Fruit fly (Drosophila melanogaster) whole organism, adult: ENCODE data around the gene CG13083.
A peak's percentile ranks its signal among the peaks of the same experiment; 100 is the strongest.

Experiments used
- CG11617 ChIP-seq: fragments of 200-800 bp; sonication (Bioruptor generic); optimal IDR thresholded peaks from 2 replicates; lab custom pipeline; 2017; ENCODE audit warnings: mild to moderate bottlenecking, missing biosample characterization, missing genetic modification reagents, missing genetic modification characterization
- CG12768 ChIP-seq: fragments of 200-800 bp; sonication (Bioruptor generic); optimal IDR thresholded peaks from 2 replicates; lab custom pipeline; 2017; ENCODE audit warnings: missing biosample characterization, missing genetic modification characterization, mild to moderate bottlenecking, moderate library complexity, missing genetic modification reagents
- CG14711 ChIP-seq: fragments of 200-800 bp; sonication (Bioruptor generic); optimal IDR thresholded peaks from 2 replicates; lab custom pipeline; 2018; ENCODE audit warnings: missing biosample characterization, mild to moderate bottlenecking, missing genetic modification characterization, moderate library complexity
- CG5204 ChIP-seq: fragments of 200-800 bp; sonication (Bioruptor generic); optimal IDR thresholded peaks from 2 replicates; lab custom pipeline; 2016; ENCODE audit warnings: missing biosample characterization, missing genetic modification characterization
- Mnt ChIP-seq: fragments of 200-800 bp; sonication (Bioruptor generic); optimal IDR thresholded peaks from 2 replicates; lab custom pipeline; 2016; ENCODE audit warnings: missing biosample characterization, mild to moderate bottlenecking, missing genetic modification characterization
- cic ChIP-seq: fragments of 200-800 bp; sonication (Bioruptor generic); optimal IDR thresholded peaks from 2 replicates; lab custom pipeline; 2017; ENCODE audit warnings: missing biosample characterization, mild to moderate bottlenecking, missing genetic modification characterization, moderate library complexity
- pad ChIP-seq: fragments of 200-800 bp; sonication (Bioruptor generic); optimal IDR thresholded peaks from 3 replicates; lab custom pipeline; 2017; ENCODE audit warnings: missing biosample characterization, missing genetic modification characterization, mild to moderate bottlenecking, moderate library complexity, missing genetic modification reagents

dm6 chr2L:19528308-19528707, 41.0 kb downstream of the CG13083 start:
- peak; percentile 95 for TF ChIP-seq pad (GFP tag; lab: Kevin White, UChicago)
- TF ChIP-seq CG5204: peak; percentile 98
- TF ChIP-seq CG14711 (tag; lab: Kevin White, UChicago): peak; percentile 98
- TF ChIP-seq CG12768 (GFP tag; lab: Kevin White, UChicago): peak; percentile 99
- peak; percentile 92 for TF ChIP-seq Mnt (GFP tag; lab: Kevin White, UChicago)
- TF ChIP-seq cic (GFP tag; lab: Kevin White, UChicago): peak; percentile 97
- TF ChIP-seq CG11617 (GFP tag; lab: Kevin White, UChicago): peak; percentile 99
